Worm (Caenorhabditis elegans): ENCODE data around the gene srt-49.

srt-49 gene

DNA sequence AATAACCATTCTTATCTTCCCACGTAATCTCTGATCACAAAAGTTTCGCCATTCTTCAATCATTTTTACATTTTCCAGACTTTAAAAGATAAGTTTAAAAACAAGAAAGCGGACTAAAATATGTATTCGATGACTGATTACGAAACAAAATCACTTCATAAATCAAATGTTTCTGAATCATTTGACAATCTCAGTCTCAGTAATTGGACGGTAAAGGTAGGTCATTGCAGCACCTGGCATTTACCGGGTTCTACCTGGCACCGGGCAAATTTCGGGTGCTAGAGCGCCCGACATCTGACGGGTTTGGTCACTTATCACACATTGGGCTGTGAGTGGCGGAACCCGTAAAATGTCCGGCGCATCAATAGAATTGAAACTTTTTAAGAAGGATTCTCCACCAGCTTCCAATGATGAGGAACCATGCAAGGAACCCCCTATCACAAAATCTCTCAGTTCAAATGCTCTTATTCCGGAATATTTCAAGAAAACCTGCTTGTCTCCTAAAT is 42.1 kb downstream of the srt-49 start, which contains the start of gene Y41E3.19:
Gene Y41E3.19, plus strand, starts transcription at position 51 of the 506 bp plus-strand sequence.
- TF ChIP-seq ztf-6 (GFP tag; IDR thresholded peaks at IDR 0.05): no peak
- no peak for TF ChIP-seq ceh-91 (GFP tag; IDR thresholded peaks at IDR 0.05)
- TF ChIP-seq snpc-4 (GFP tag; optimal IDR thresholded peaks at IDR 0.05): peak; percentile 36
- TF ChIP-seq snpc-4 (tag; optimal IDR thresholded peaks at IDR 0.05): peak in 3 of 4 experiments; percentile 28 to 92 (median 30)
- no peak for TF ChIP-seq egl-44 (GFP tag; IDR thresholded peaks at IDR 0.05)
- no peak for TF ChIP-seq ets-4 (GFP tag; optimal IDR thresholded peaks at IDR 0.05)
- no peak for TF ChIP-seq nfyb-1 (GFP tag; IDR thresholded peaks at IDR 0.05)
- TF ChIP-seq K11D2.4 (GFP tag; IDR thresholded peaks at IDR 0.05): no peak
- no peak for TF ChIP-seq zim-3 (tag; optimal IDR thresholded peaks at IDR 0.05)
- TF ChIP-seq lin-26 (GFP tag; IDR thresholded peaks at IDR 0.05): no peak
- TF ChIP-seq B0336.3 (GFP tag; IDR thresholded peaks at IDR 0.05): no peak
- TF ChIP-seq snpc-1.1 (tag; optimal IDR thresholded peaks at IDR 0.05; ENCODE audit: insufficient read depth): peak; percentile 47
- TF ChIP-seq rcor-1 (GFP tag; IDR thresholded peaks at IDR 0.05): no peak
- no peak for TF ChIP-seq somi-1 (GFP tag; optimal IDR thresholded peaks at IDR 0.05)
- no peak for TF ChIP-seq repo-1 (tag; optimal IDR thresholded peaks at IDR 0.05)
- TF ChIP-seq tlf-1 (GFP tag; optimal IDR thresholded peaks at IDR 0.05): no peak
- no peak for TF ChIP-seq sea-2 (GFP tag; IDR thresholded peaks at IDR 0.05)
- TF ChIP-seq mcd-1 (GFP tag; IDR thresholded peaks at IDR 0.05): no peak
- no peak for TF ChIP-seq lin-35 (GFP tag; optimal IDR thresholded peaks at IDR 0.05)
- no peak for TF ChIP-seq F22D6.2 (tag; optimal IDR thresholded peaks at IDR 0.05)
- peak; percentile 33 for TF ChIP-seq snpc-3.4 (tag; optimal IDR thresholded peaks at IDR 0.05)

DNA sequence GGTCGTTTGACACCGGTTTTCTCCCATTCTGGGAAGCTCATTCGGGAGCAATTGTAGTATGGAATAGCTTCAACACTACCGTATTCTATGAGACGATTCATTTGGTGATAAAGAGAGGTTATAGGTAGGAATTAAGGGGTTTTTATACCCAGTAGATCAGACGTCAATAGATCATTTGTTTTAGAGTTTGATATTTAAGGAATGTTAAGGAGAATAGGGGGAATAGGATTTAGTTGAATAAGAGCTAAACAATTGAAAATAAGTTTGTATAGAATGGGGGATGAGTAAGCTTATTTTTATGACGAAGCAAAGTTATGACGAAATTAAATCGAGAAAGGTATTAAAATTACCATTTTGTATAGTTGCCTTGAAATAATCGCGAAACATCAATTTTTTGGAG is 44.9 kb downstream of the srt-49 start, which contains the start of gene srt-47:
Gene srt-47, minus strand, starts transcription at position 101 of the 400 bp plus-strand sequence.
- TF ChIP-seq hmg-20 (GFP tag; IDR thresholded peaks at IDR 0.05): no peak

DNA sequence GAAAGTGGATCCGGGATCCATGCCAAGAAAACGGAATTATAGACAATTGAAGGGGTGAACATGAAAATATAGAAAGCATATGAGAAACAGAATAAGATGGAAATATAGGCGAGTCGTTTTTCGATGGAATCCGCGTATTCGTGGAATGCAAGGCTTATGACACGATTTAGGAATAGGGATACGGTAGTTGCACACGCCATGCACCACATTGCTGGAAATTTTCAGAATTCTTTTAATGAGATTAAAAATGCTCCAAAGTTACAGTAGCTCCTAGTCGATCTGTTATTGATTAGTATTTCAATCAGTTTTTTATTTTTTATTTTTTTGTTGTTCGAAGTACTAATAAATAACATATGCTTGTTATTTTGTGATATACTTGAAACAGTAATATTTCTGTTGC is 47.1 kb downstream of the srt-49 start:
- TF ChIP-seq ceh-91 (GFP tag; IDR thresholded peaks at IDR 0.05) (no peak), cebp-2 (GFP tag; IDR thresholded peaks at IDR 0.05) (0 out of 2 replicates have a peak, but pooled peaks have one; percentile 61), B0336.3 (GFP tag; IDR thresholded peaks at IDR 0.05) (no peak)

DNA sequence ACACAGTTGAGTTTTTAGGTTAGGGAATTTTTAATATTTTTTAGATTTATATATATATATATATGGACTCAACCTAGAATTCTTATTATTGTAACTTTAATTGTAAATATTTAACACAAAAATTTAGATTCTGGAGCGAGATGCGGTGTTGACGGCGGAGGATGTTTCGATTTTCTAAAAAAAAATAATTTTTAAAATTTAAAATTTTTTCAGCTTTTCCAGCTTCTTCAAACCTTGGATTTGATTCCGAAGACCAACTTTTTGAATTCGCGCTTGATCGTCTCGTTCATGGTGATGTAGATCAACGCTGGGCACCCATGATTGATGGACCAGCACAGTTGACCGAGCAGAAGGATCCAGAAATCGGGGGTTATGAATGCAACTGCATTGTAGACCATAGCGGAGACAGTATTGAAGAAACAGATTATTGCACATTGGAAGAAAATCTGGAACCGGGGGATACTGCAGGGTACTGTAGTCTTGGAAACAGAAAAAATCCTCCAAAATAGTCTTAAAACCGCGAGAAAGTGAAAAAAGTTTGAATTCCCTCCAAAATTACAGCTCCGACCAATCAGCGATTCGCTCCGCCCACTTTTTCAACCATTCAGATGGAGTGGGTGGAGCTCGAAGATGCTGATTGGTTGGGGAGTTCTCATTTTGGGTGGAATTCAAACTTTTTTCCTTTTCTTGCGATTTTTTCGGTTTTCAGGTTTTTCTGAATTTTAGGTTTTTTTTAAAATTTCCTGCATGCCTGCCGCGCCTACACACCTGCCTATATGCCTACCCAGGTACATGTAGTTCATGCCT is 48.7 kb downstream of the srt-49 start:
- TF ChIP-seq nfyb-1 (GFP tag; IDR thresholded peaks at IDR 0.05) (peak; percentile 94), mes-4 (tag; optimal IDR thresholded peaks at IDR 0.05) (no peak), ztf-6 (GFP tag; IDR thresholded peaks at IDR 0.05) (no peak), dox-1 (GFP tag; IDR thresholded peaks at IDR 0.05) (no peak), T26A5.8 (tag; optimal IDR thresholded peaks at IDR 0.05) (peak; percentile 37), ceh-91 (GFP tag; IDR thresholded peaks at IDR 0.05) (no peak), lin-54 (GFP tag; optimal IDR thresholded peaks at IDR 0.05) (peak; percentile 28), snpc-4 (GFP tag; optimal IDR thresholded peaks at IDR 0.05) (peak; percentile 35), snpc-4 (tag; optimal IDR thresholded peaks at IDR 0.05) (peak in 2 of 4 experiments; percentile 18 to 77), madf-6 (GFP tag; IDR thresholded peaks at IDR 0.05) (peak; percentile 49), Y53G8AR.9 (GFP tag; conservative IDR thresholded peaks at IDR 0.05) (peak; percentile 49), B0261.1 (tag; optimal IDR thresholded peaks at IDR 0.05) (peak; percentile 3), F52B5.7 (tag; optimal IDR thresholded peaks at IDR 0.05) (peak; percentile 30), hrde-1 (tag; optimal IDR thresholded peaks at IDR 0.05; ENCODE audit: borderline replicate concordance) (peak; percentile 45), ZK185.1 (tag; optimal IDR thresholded peaks at IDR 0.05; ENCODE audit: poor library complexity, severe bottlenecking) (no peak), dpff-1 (tag; optimal IDR thresholded peaks at IDR 0.05) (peak; percentile 73), let-607 (tag; optimal IDR thresholded peaks at IDR 0.05) (peak in 1 of 2 experiments; percentile 9), attf-6 (GFP tag; IDR thresholded peaks at IDR 0.05) (0 out of 2 replicates have a peak, but pooled peaks have one; percentile 18), Y56A3A.18 (GFP tag; IDR thresholded peaks at IDR 0.05) (0 out of 2 replicates have a peak, but pooled peaks have one; percentile 21), unc-62 (GFP tag; optimal IDR thresholded peaks at IDR 0.05) (no peak), F33H1.4 (GFP tag; IDR thresholded peaks at IDR 0.05) (no peak), hsf-1 (GFP tag; IDR thresholded peaks at IDR 0.05) (0 out of 2 replicates have a peak, but pooled peaks have one; percentile 5)
